Fruit fly (Drosophila melanogaster) whole organism: Measurements from ENCODE around the gene CG11699.

Source experiments
- Dll ChIP-seq: fragments of >200 bp; optimal IDR thresholded peaks from 2 replicates; lab custom pipeline; 2017
- psq ChIP-seq: fragments of >200 bp; optimal IDR thresholded peaks from 2 replicates; lab custom pipeline; 2017
- usp ChIP-seq: fragments of >200 bp; optimal IDR thresholded peaks from 2 replicates; lab custom pipeline; 2017; ENCODE audit warnings: missing biosample characterization, missing genetic modification characterization, mixed read lengths

DNA sequence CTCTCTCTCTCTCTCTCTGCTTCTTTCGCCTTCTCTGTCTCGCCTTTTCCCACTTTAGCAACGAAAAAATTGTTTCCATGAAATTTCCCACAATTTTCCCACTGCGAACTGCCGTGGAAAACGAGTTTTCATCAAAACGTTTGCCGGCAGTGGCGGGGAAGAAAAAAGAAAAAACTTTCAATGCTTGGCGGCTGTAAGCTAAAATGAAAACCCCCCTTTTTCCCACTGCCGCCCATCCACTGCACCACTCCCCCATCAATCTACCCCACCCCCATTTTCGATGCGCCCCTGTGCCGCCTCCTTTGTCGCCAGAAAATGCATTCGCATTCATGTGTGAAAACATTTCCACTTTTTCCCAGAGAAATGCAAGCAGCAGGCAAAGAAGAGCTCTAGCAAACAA lies 39.2 kb upstream of the CG11699 start:
- TF ChIP-seq usp (GFP tag; lab: Kevin White, UChicago), result no peak
- no peak for TF ChIP-seq psq (lab: Kevin White, UChicago)
- no peak for TF ChIP-seq Dll
